Worm (Caenorhabditis elegans) whole organism, midembryonic: ENCODE results near the gene best-5.

Source experiments
- T22C8.4 ChIP-seq: fragments of 200-800 bp; sonication (Bioruptor generic); IDR thresholded peaks from 2 replicates; pipeline ENCODE4 v1.3.6; 2022; ENCODE audit warnings: missing genetic modification characterization, missing compliant biosample characterization
- cog-1 ChIP-seq: sonication (generic microtip); optimal IDR thresholded peaks from 2 replicates; lab custom pipeline; 2016; ENCODE audit warnings: missing genetic modification characterization, missing compliant biosample characterization
- flt-1 ChIP-seq: fragments of 200-800 bp; sonication (Bioruptor generic); IDR thresholded peaks from 2 replicates; pipeline ENCODE4 v1.3.6; 2022; ENCODE audit warnings: missing genetic modification characterization, missing compliant biosample characterization
- klf-2 ChIP-seq: fragments of 200-800 bp; sonication (Bioruptor generic); conservative IDR thresholded peaks from 2 replicates; pipeline ENCODE4 v1.3.6; 2022; ENCODE audit warnings: missing genetic modification reagents, missing genetic modification characterization, missing compliant biosample characterization
- med-1 ChIP-seq: sonication (generic microtip); optimal IDR thresholded peaks from 2 replicates; lab custom pipeline; 2017; ENCODE audit warnings: missing genetic modification characterization, mild to moderate bottlenecking, missing compliant biosample characterization, antibody characterized with exemption, missing genetic modification reagents; ENCODE audit not compliant: insufficient read depth
- ref-1 ChIP-seq: fragments of 200-800 bp; sonication (Bioruptor generic); conservative IDR thresholded peaks from 2 replicates; pipeline ENCODE4 v1.3.6; 2022; ENCODE audit warnings: missing genetic modification reagents, missing genetic modification characterization, missing compliant biosample characterization
- tab-1 ChIP-seq: fragments of 200-800 bp; sonication (Bioruptor generic); IDR thresholded peaks from 2 replicates; pipeline ENCODE4 v1.3.6; 2022; ENCODE audit warnings: missing genetic modification characterization, missing compliant biosample characterization
- ztf-23 ChIP-seq: fragments of 200-800 bp; sonication (Bioruptor generic); IDR thresholded peaks from 2 replicates; pipeline ENCODE4 v1.3.6; 2022; ENCODE audit warnings: missing genetic modification reagents, missing genetic modification characterization, missing compliant biosample characterization
- ztf-29 ChIP-seq: fragments of 200-800 bp; sonication (Bioruptor generic); IDR thresholded peaks from 2 replicates; pipeline ENCODE4 v1.3.6; 2022; ENCODE audit warnings: missing genetic modification reagents, missing genetic modification characterization, missing compliant biosample characterization

DNA sequence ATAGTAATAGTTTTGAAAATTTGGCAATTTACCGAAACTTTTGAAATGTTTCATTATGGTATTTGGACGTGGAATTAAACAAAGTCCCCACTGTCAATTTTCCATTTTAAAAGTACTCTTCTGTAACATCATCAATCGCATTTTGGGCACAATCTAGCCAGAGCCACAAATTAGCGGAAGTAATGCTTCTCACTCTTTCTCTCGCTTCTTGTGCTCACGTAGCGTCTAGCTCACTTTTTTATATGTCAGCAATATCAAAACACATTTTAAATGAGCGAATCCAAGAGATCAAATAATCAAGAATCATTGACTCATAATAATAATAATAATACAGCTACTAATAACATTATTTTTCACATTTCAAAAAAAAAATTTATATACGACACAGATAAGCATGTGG, 26.1 kb downstream of the best-5 start:
- TF ChIP-seq med-1 (GFP tag; lab: Kevin White, UChicago) (no peak), ztf-29 (GFP tag; lab: Robert Waterston, UW) (no peak), flt-1 (GFP tag; lab: Robert Waterston, UW) (no peak), ztf-23 (GFP tag; lab: Robert Waterston, UW) (no peak), cog-1 (no peak), klf-2 (GFP tag; lab: Robert Waterston, UW) (no peak), ref-1 (no peak), tab-1 (GFP tag; lab: Robert Waterston, UW) (no peak), T22C8.4 (GFP tag; lab: Robert Waterston, UW) (no peak)
